Worm (Caenorhabditis elegans): ENCODE results near the gene pid-1.

pid-1 gene

DNA sequence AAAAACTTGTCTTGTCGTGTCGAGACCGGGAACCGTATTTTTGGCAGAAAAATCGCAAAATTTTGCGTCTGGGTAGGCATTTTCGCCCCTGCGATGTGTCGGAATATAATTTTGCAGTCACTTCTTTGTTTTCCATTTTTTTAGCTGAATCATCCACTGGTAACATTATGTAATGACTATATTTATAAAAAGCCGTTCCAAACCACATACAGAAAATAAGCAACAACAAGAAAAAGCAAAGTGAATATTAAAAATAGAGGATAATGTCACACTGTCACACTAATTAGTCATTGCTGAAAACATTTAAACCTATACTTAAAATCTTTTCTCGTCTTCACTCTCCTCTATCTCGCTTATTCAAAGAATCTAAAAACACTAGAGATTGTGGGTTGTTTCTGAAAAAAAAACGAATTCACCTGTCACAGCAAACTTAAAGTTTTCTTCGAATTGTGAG lies 19.0 kb upstream of the pid-1 start, which contains the start of gene sre-1:
Gene sre-1 (plus strand): TSS at position 404 of the 454 bp plus-strand sequence.
- TF ChIP-seq nhr-102 (tag; optimal IDR thresholded peaks at IDR 0.05), result no peak
- TF ChIP-seq ZK546.5 (tag; optimal IDR thresholded peaks at IDR 0.05), result no peak
- TF ChIP-seq ceh-28 (tag; optimal IDR thresholded peaks at IDR 0.05), result no peak
- no peak for TF ChIP-seq jun-1 (tag; optimal IDR thresholded peaks at IDR 0.05)
- no peak for TF ChIP-seq nhr-237 (tag; optimal IDR thresholded peaks at IDR 0.05)
- no peak for TF ChIP-seq T26A8.4 (GFP tag; IDR thresholded peaks at IDR 0.05)
- no peak for TF ChIP-seq mes-2 (tag; optimal IDR thresholded peaks at IDR 0.05; ENCODE audit: poor library complexity, severe bottlenecking)
- no peak for TF ChIP-seq cey-2 (tag; optimal IDR thresholded peaks at IDR 0.05; ENCODE audit: borderline replicate concordance, insufficient read depth)

DNA sequence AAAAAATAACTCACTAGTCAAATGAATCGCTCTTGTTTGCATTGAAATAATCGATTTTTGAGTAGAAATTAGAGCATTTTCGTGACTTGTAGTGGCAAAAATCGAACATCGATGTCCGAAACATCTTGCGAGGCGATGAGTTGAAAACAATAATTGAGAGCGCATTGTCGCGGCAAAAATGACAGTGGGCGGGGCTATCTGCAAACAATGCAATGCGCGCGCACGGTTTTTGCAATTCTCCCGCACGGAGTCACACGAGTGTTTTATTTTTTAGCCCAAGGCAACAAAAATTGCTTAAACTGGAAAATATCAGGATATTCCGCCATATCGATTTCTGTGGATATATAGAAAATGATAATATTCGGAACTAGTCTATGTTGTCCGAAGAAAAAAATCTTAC lies 18.2 kb upstream of the pid-1 start, which contains the start of gene B0495.9:
Gene B0495.9 (minus strand): TSS at position 171 of the 400 bp plus-strand sequence.
- TF ChIP-seq ceh-28 (tag; optimal IDR thresholded peaks at IDR 0.05), result no peak
- TF ChIP-seq Y105C5A.15 (GFP tag; IDR thresholded peaks at IDR 0.05), result no peak
- no peak for TF ChIP-seq ZK337.2 (GFP tag; IDR thresholded peaks at IDR 0.05)
- TF ChIP-seq daf-12 (tag; optimal IDR thresholded peaks at IDR 0.05), result no peak
- TF ChIP-seq ceh-20 (GFP tag; IDR thresholded peaks at IDR 0.05), result no peak
- TF ChIP-seq nhr-42 (GFP tag; IDR thresholded peaks at IDR 0.05), result no peak
- peak; percentile 71 for TF ChIP-seq lim-7 (GFP tag; IDR thresholded peaks at IDR 0.05)
- no peak for TF ChIP-seq pha-4 (GFP tag; IDR thresholded peaks at IDR 0.05)
- TF ChIP-seq pha-4 (tag; optimal IDR thresholded peaks at IDR 0.05), result no peak
- no peak for TF ChIP-seq attf-4 (tag; optimal IDR thresholded peaks at IDR 0.05)
- no peak for TF ChIP-seq nhr-237 (tag; optimal IDR thresholded peaks at IDR 0.05)
- no peak for TF ChIP-seq nhr-10 (tag; optimal IDR thresholded peaks at IDR 0.05)
- TF ChIP-seq T26A8.4 (GFP tag; IDR thresholded peaks at IDR 0.05), result peak; percentile 47; the same call in 1 of the 2 replicates
- TF ChIP-seq mxl-3 (GFP tag; optimal IDR thresholded peaks at IDR 0.05), result peak; percentile 41
- TF ChIP-seq T20F7.1 (GFP tag; optimal IDR thresholded peaks at IDR 0.05), result no peak
- no peak for TF ChIP-seq dmd-8 (GFP tag; IDR thresholded peaks at IDR 0.05)
- no peak for TF ChIP-seq arid-1 (GFP tag; conservative IDR thresholded peaks at IDR 0.05)
- TF ChIP-seq mep-1 (tag; optimal IDR thresholded peaks at IDR 0.05), result peak; percentile 49
- TF ChIP-seq lin-39 (tag; optimal IDR thresholded peaks at IDR 0.05), result no peak
- TF ChIP-seq madf-5 (GFP tag; IDR thresholded peaks at IDR 0.05), result no peak
- no peak for TF ChIP-seq F10B5.3 (tag; optimal IDR thresholded peaks at IDR 0.05)
- peak; percentile 68 for TF ChIP-seq lin-38 (GFP tag; IDR thresholded peaks at IDR 0.05)
- no peak for TF ChIP-seq zfp-3 (GFP tag; conservative IDR thresholded peaks at IDR 0.05)
- TF ChIP-seq nhr-111 (GFP tag; optimal IDR thresholded peaks at IDR 0.05), result no peak
- TF ChIP-seq ceh-82 (tag; optimal IDR thresholded peaks at IDR 0.05), result no peak
- no peak for TF ChIP-seq egl-27 (tag; optimal IDR thresholded peaks at IDR 0.05)
- TF ChIP-seq nhr-41 (GFP tag; IDR thresholded peaks at IDR 0.05), result 0 out of 2 replicates have a peak, but pooled peaks have one; percentile 7
- no peak for TF ChIP-seq gei-8 (GFP tag; optimal IDR thresholded peaks at IDR 0.05)
- TF ChIP-seq mxl-2 (GFP tag; conservative IDR thresholded peaks at IDR 0.05), result no peak
- TF ChIP-seq ZK546.5 (tag; optimal IDR thresholded peaks at IDR 0.05), result no peak
- no peak for TF ChIP-seq fos-1 (tag; optimal IDR thresholded peaks at IDR 0.05)
- TF ChIP-seq zfp-2 (tag; optimal IDR thresholded peaks at IDR 0.05), result no peak
- TF ChIP-seq Y5F2A.4 (GFP tag; optimal IDR thresholded peaks at IDR 0.05), result no peak
- TF ChIP-seq daf-16 (GFP tag; optimal IDR thresholded peaks at IDR 0.05), result no peak
- TF ChIP-seq daf-16 (tag; optimal IDR thresholded peaks at IDR 0.05), result no peak
- TF ChIP-seq lin-15B (tag; optimal IDR thresholded peaks at IDR 0.05), result no peak
- 0 out of 2 replicates have a peak, but pooled peaks have one; percentile 17 for TF ChIP-seq dmd-9 (GFP tag; IDR thresholded peaks at IDR 0.05)
- no peak for TF ChIP-seq daf-19 (GFP tag; conservative IDR thresholded peaks at IDR 0.05)
- TF ChIP-seq nhr-11 (tag; optimal IDR thresholded peaks at IDR 0.05), result no peak
- no peak for TF ChIP-seq dve-1 (tag; optimal IDR thresholded peaks at IDR 0.05; ENCODE audit: insufficient read depth)
- no peak for TF ChIP-seq aha-1 (tag)
- TF ChIP-seq fkh-10 (GFP tag; optimal IDR thresholded peaks at IDR 0.05), result no peak
- TF ChIP-seq spr-3 (GFP tag; optimal IDR thresholded peaks at IDR 0.05), result no peak
- TF ChIP-seq jun-1 (tag; optimal IDR thresholded peaks at IDR 0.05), result no peak
- no peak for TF ChIP-seq F37D6.2 (tag; optimal IDR thresholded peaks at IDR 0.05)
- TF ChIP-seq ztf-11 (tag; optimal IDR thresholded peaks at IDR 0.05), result no peak
- no peak for TF ChIP-seq R02D3.7 (tag; optimal IDR thresholded peaks at IDR 0.05)
